Fruit fly (Drosophila melanogaster) whole organism, pupa: ENCODE measurements around the gene CG32022.

ENCODE experiments used
- CG10348 ChIP-seq: fragments of 200-800 bp; sonication (Bioruptor generic); IDR thresholded peaks from 2 replicates; pipeline ENCODE4 v1.3.6; 2022; ENCODE audit warnings: missing biosample characterization, missing genetic modification characterization
- CG12605 ChIP-seq: fragments of 200-800 bp; sonication (Bioruptor generic); IDR thresholded peaks from 2 replicates; pipeline ENCODE4 v1.3.6; 2022; ENCODE audit warnings: missing biosample characterization, missing genetic modification characterization
- CG14655 ChIP-seq: fragments of 200-800 bp; sonication (Bioruptor generic); optimal IDR thresholded peaks from 3 replicates; lab custom pipeline; 2017; ENCODE audit warnings: mild to moderate bottlenecking, missing biosample characterization, missing genetic modification reagents, missing genetic modification characterization
- CG15710 ChIP-seq: fragments of 200-800 bp; sonication (Bioruptor generic); optimal IDR thresholded peaks from 2 replicates; lab custom pipeline; 2018; ENCODE audit warnings: missing biosample characterization, mild to moderate bottlenecking, missing genetic modification characterization, moderate library complexity
- CG17806 ChIP-seq: fragments of 200-800 bp; sonication (Bioruptor generic); optimal IDR thresholded peaks from 2 replicates; lab custom pipeline; 2018; ENCODE audit warnings: missing biosample characterization, mild to moderate bottlenecking, missing genetic modification characterization, moderate library complexity
- CG32121 ChIP-seq: fragments of 200-800 bp; sonication (Bioruptor generic); IDR thresholded peaks from 2 replicates; pipeline ENCODE4 v1.3.6; 2022; ENCODE audit warnings: missing biosample characterization, missing genetic modification characterization
- CG8301 ChIP-seq: fragments of 200-800 bp; sonication (Bioruptor generic); optimal IDR thresholded peaks from 2 replicates; lab custom pipeline; 2018; ENCODE audit warnings: missing biosample characterization, mild to moderate bottlenecking, missing genetic modification characterization
- CG9948 ChIP-seq: fragments of 200-800 bp; sonication (Bioruptor generic); optimal IDR thresholded peaks from 2 replicates; lab custom pipeline; 2018; ENCODE audit warnings: missing biosample characterization, mild to moderate bottlenecking, missing genetic modification characterization, moderate library complexity
- EcR ChIP-seq: fragments of 200-800 bp; sonication (Bioruptor generic); optimal IDR thresholded peaks from 3 replicates; lab custom pipeline; 2019; ENCODE audit warnings: missing biosample characterization, missing genetic modification characterization, mild to moderate bottlenecking, moderate library complexity, missing genetic modification reagents
- Pif1A ChIP-seq: fragments of 200-800 bp; sonication (Bioruptor generic); optimal IDR thresholded peaks from 3 replicates; lab custom pipeline; 2016; ENCODE audit warnings: missing biosample characterization, missing genetic modification characterization
- gl ChIP-seq: fragments of 200-800 bp; sonication (Bioruptor generic); optimal IDR thresholded peaks from 2 replicates; lab custom pipeline; 2018; ENCODE audit warnings: missing biosample characterization, mild to moderate bottlenecking, missing genetic modification characterization
- rn ChIP-seq: fragments of 200-800 bp; sonication (Bioruptor generic); IDR thresholded peaks from 2 replicates; pipeline ENCODE4 v1.3.6; 2022; ENCODE audit warnings: missing biosample characterization, missing genetic modification characterization

- TF ChIP-seq CG9948 (tag; lab: Kevin White, UChicago) = no peak
- peak; percentile 6 for TF ChIP-seq gl (tag; lab: Kevin White, UChicago)
- TF ChIP-seq EcR = peak; percentile 74
- peak; percentile 44 for TF ChIP-seq Pif1A (GFP tag; lab: Kevin White, UChicago)
- TF ChIP-seq CG10348 (GFP tag; lab: Robert Waterston, UW) = no peak
- peak; percentile 11 for TF ChIP-seq CG15710 (tag; lab: Kevin White, UChicago)
- TF ChIP-seq CG17806 (tag; lab: Kevin White, UChicago) = no peak
- no peak for TF ChIP-seq CG12605 (GFP tag; lab: Robert Waterston, UW)
- 0 out of 2 replicates have a peak, but pooled peaks have one; percentile 24 for TF ChIP-seq rn (GFP tag; lab: Robert Waterston, UW)
- TF ChIP-seq CG32121 (GFP tag; lab: Robert Waterston, UW) = peak; percentile 71
- TF ChIP-seq CG8301 (tag; lab: Kevin White, UChicago) = no peak
- peak; percentile 24 for TF ChIP-seq CG14655 (GFP tag; lab: Kevin White, UChicago)
These were observed 24.6 kb downstream of the CG32022 start for dm6 chr3L:8696487-8696954.
